Worm (Caenorhabditis elegans): ENCODE measurements around the gene ceh-90.

The ceh-90 gene

DNA sequence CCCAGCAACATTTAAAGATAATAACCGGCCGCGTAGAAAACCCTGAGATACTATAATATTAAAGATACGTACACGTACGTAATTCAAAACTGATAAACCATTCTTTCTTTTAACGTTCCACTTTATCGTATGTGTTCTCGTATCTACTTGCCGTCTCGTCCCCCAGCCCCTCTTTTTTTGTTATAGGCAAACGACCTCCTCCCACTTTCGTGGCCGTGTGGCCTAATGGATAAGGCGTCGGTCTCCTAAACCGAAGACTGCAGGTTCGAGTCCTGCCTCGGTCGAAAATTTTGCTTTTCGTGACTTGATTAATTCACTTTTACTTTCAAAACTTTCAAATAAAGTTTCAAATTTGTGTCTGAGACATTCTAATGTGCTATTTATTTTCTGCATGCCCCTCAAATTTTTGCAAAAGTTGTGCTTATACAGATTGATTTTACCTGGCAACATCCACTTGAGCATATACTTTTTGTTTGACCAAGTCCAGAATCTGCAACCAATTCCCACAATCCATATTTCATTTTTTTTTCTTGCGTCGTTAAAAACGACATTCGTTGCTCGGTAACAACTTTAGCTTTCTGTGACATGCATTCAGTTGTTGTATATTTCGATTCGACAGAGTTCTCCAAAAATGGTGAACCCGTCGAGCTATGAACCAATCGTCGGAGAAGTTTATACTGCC lies 41.2 kb downstream of the ceh-90 start, which contains the start of gene F28H6.7 (continued):
- no peak for TF ChIP-seq ceh-100 (GFP tag; IDR thresholded peaks at IDR 0.05)
- no peak for TF ChIP-seq F39B2.1 (GFP tag; IDR thresholded peaks at IDR 0.05)
- no peak for TF ChIP-seq F57C9.4 (tag; optimal IDR thresholded peaks at IDR 0.05)
- TF ChIP-seq lin-40 (tag; optimal IDR thresholded peaks at IDR 0.05): peak; percentile 44
- no peak for TF ChIP-seq nfya-2 (GFP tag; IDR thresholded peaks at IDR 0.05)
- TF ChIP-seq efl-1 (GFP tag; optimal IDR thresholded peaks at IDR 0.05): no peak
- TF ChIP-seq rec-8 (tag; optimal IDR thresholded peaks at IDR 0.05): peak; percentile 27 to 54
- TF ChIP-seq F57A8.1 (GFP tag; optimal IDR thresholded peaks at IDR 0.05): no peak

DNA sequence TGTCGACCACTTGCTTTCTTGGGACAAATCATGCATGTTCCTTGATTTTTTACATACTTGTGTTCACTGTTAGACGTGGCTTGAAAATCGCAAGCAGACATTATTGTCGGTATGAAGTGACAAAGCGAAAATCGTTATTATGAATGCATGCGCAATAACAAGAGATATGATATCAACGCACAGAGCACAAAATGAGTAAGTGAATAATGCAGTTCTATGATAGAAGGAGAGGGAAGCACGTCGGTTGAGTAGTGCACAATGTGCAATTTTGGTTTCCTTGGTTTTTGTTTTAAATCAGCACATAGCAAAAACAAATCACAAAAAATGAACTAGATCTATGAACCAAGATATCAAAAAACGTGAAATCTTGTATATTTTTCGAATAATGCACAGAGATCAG lies 43.5 kb downstream of the ceh-90 start, which contains the start of gene nhr-281:
Gene nhr-281 (minus strand): TSS at position 101 of the 400 bp plus-strand sequence.
- TF ChIP-seq bed-2 (GFP tag; IDR thresholded peaks at IDR 0.05) (no peak), B0261.1 (tag; optimal IDR thresholded peaks at IDR 0.05) (no peak), mes-4 (tag; optimal IDR thresholded peaks at IDR 0.05) (no peak), T07F8.4 (tag; optimal IDR thresholded peaks at IDR 0.05) (no peak), T26A5.8 (tag; optimal IDR thresholded peaks at IDR 0.05) (no peak), ztf-22 (GFP tag; optimal IDR thresholded peaks at IDR 0.05) (no peak), K11D2.4 (GFP tag; IDR thresholded peaks at IDR 0.05) (no peak), gei-17 (GFP tag; optimal IDR thresholded peaks at IDR 0.05) (no peak), atf-7 (tag; optimal IDR thresholded peaks at IDR 0.05) (no peak), cebp-2 (GFP tag; IDR thresholded peaks at IDR 0.05) (no peak), aptf-2 (GFP tag; conservative IDR thresholded peaks at IDR 0.05) (no peak), madf-3 (GFP tag; IDR thresholded peaks at IDR 0.05) (no peak), chd-7 (tag; optimal IDR thresholded peaks at IDR 0.05) (no peak), ets-4 (GFP tag; optimal IDR thresholded peaks at IDR 0.05) (no peak), tbp1 (GFP tag; optimal IDR thresholded peaks at IDR 0.05) (no peak), zim-3 (tag; optimal IDR thresholded peaks at IDR 0.05) (no peak), nhr-90 (tag; optimal IDR thresholded peaks at IDR 0.05) (no peak)

DNA sequence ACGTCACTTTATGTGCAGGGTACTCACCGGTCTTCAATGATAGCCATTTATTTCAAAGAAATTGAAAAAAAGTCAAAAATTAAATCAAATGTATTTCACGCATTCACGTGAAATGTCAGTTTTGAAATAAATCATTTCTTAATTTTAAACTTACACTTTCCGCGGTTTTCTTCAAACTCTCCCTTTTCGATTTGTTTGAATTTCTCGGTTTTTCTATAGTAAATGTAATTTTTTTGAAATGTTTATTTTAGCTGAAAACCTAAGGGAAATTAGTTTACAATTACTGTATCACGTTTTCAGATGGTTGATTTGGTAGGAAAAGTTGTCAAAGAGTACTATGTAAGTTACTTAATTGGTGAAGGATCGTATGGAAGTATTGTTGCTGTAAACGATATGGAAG lies 48.6 kb downstream of the ceh-90 start, which contains the start of gene F16B12.7:
Gene F16B12.7 (plus strand): TSS at position 301 of the 400 bp plus-strand sequence.
- no peak for TF ChIP-seq K11D2.4 (GFP tag; IDR thresholded peaks at IDR 0.05)

Data from whole organism, young adult.